Fruit fly (Drosophila melanogaster) whole organism, wandering third instar larva: ENCODE data around the gene emei.
A peak's percentile ranks its signal among the peaks of the same experiment; 100 is the strongest.

Experiments
- Abd-B ChIP-seq: fragments of >200 bp; optimal IDR thresholded peaks from 2 replicates; lab custom pipeline; 2017; ENCODE audit warnings: missing biosample characterization, missing genetic modification characterization
- CG32264 ChIP-seq: fragments of 200-800 bp; sonication (Bioruptor generic); optimal IDR thresholded peaks from 2 replicates; lab custom pipeline; 2016; ENCODE audit warnings: missing biosample characterization, missing genetic modification characterization
- CG9705 ChIP-seq: fragments of 200-800 bp; sonication (Bioruptor generic); optimal IDR thresholded peaks from 2 replicates; lab custom pipeline; 2018; ENCODE audit warnings: missing biosample characterization, mild to moderate bottlenecking, missing genetic modification characterization
- CrebA ChIP-seq: fragments of 200-800 bp; sonication (Bioruptor generic); optimal IDR thresholded peaks from 2 replicates; lab custom pipeline; 2016; ENCODE audit warnings: missing biosample characterization, mild to moderate bottlenecking, missing genetic modification characterization, borderline replicate concordance
- Dfd ChIP-seq: fragments of >200 bp; optimal IDR thresholded peaks from 2 replicates; lab custom pipeline; 2017; ENCODE audit warnings: missing biosample characterization, missing genetic modification characterization
- Dif ChIP-seq: fragments of 200-275, 200-300 bp; sonication (Bioruptor generic); optimal IDR thresholded peaks from 2 replicates; lab custom pipeline; 2018; ENCODE audit warnings: missing biosample characterization, missing genetic modification characterization; ENCODE audit not compliant: partially characterized antibody
- GATAd ChIP-seq: sonication (Bioruptor generic); optimal IDR thresholded peaks from 2 replicates; lab custom pipeline; 2016; ENCODE audit warnings: missing biosample characterization, missing genetic modification characterization
- HLH106 ChIP-seq: fragments of 200-800 bp; optimal IDR thresholded peaks from 3 replicates; lab custom pipeline; 2019; ENCODE audit warnings: missing biosample characterization, mild to moderate bottlenecking, missing genetic modification characterization, moderate library complexity
- Hnf4 ChIP-seq: fragments of 200-800 bp; sonication (Bioruptor generic); optimal IDR thresholded peaks from 2 replicates; lab custom pipeline; 2016; ENCODE audit warnings: missing biosample characterization, mild to moderate bottlenecking, missing genetic modification characterization
- Hr78 ChIP-seq: fragments of >200 bp; optimal IDR thresholded peaks from 2 replicates; lab custom pipeline; 2017; ENCODE audit warnings: missing biosample characterization, missing genetic modification characterization
- Hr83 ChIP-seq: fragments of 200-300 bp; sonication (Bioruptor generic); optimal IDR thresholded peaks from 2 replicates; lab custom pipeline; 2016; ENCODE audit warnings: missing biosample characterization, mild to moderate bottlenecking, missing genetic modification characterization, moderate library complexity; ENCODE audit not compliant: poor library complexity, severe bottlenecking
- Jra ChIP-seq: sonication (Bioruptor generic); optimal IDR thresholded peaks from 2 replicates; lab custom pipeline; 2016; ENCODE audit warnings: missing biosample characterization, missing genetic modification characterization
- Mio ChIP-seq: sonication (Bioruptor generic); optimal IDR thresholded peaks from 2 replicates; lab custom pipeline; 2016; ENCODE audit warnings: missing biosample characterization, missing genetic modification characterization
- Myc ChIP-seq: fragments of >200 bp; optimal IDR thresholded peaks from 2 replicates; lab custom pipeline; 2017
- N ChIP-seq: fragments of >200 bp; optimal IDR thresholded peaks from 2 replicates; lab custom pipeline; 2018; ENCODE audit warnings: missing biosample characterization, missing external identifiers, missing genetic modification characterization
- OdsH ChIP-seq: fragments of 200-800 bp; sonication (Bioruptor generic); optimal IDR thresholded peaks from 2 replicates; lab custom pipeline; 2016; ENCODE audit warnings: missing biosample characterization, mild to moderate bottlenecking, missing genetic modification characterization
- Rel ChIP-seq, 2 experiments: fragments of 200-800 bp; sonication (Bioruptor generic) in 1 of 2; optimal IDR thresholded peaks; 2 replicates in 1 of 2; 3 replicates in 1 of 2; lab custom pipeline; 2016 to 2019; ENCODE audit warnings: mild to moderate bottlenecking in 2 of 2, missing biosample characterization in 2 of 2, missing genetic modification characterization in 2 of 2, moderate library complexity in 1 of 2
- Sp1 ChIP-seq: fragments of 200-800 bp; sonication (Bioruptor generic); optimal IDR thresholded peaks from 3 replicates; lab custom pipeline; 2019; ENCODE audit warnings: missing biosample characterization, mild to moderate bottlenecking, missing genetic modification characterization, moderate library complexity
- Vsx2 ChIP-seq: fragments of 200-300, 225-300 bp; sonication (Bioruptor generic); optimal IDR thresholded peaks from 2 replicates; lab custom pipeline; 2018; ENCODE audit warnings: missing biosample characterization, missing genetic modification characterization; ENCODE audit not compliant: partially characterized antibody
- br ChIP-seq: fragments of 200-800 bp; sonication (Bioruptor generic); optimal IDR thresholded peaks from 2 replicates; lab custom pipeline; 2016; ENCODE audit warnings: missing biosample characterization, missing genetic modification characterization
- brk ChIP-seq: fragments of 200-800 bp; sonication (Bioruptor generic); optimal IDR thresholded peaks from 2 replicates; lab custom pipeline; 2016; ENCODE audit warnings: missing biosample characterization, mild to moderate bottlenecking, missing genetic modification characterization
- dl ChIP-seq, 2 experiments: fragments of 175-275, 200-275 bp in 1 of 2; fragments of 200-275 bp in 1 of 2; sonication (Bioruptor generic); optimal IDR thresholded peaks; lab custom pipeline; 2018; ENCODE audit warnings: mild to moderate bottlenecking in 2 of 2, missing biosample characterization in 2 of 2, missing genetic modification characterization in 2 of 2, moderate library complexity in 2 of 2; ENCODE audit not compliant: partially characterized antibody in 2 of 2, insufficient read depth in 1 of 2
- dmrt93B ChIP-seq: fragments of 200-800 bp; sonication (Bioruptor generic); optimal IDR thresholded peaks from 2 replicates; lab custom pipeline; 2018; ENCODE audit warnings: missing biosample characterization, mild to moderate bottlenecking, missing genetic modification characterization
- dsf ChIP-seq: sonication (Bioruptor generic); optimal IDR thresholded peaks from 2 replicates; lab custom pipeline; 2016; ENCODE audit warnings: missing biosample characterization, missing genetic modification characterization, borderline replicate concordance
- ey ChIP-seq: fragments of 200-800 bp; sonication (Bioruptor generic); optimal IDR thresholded peaks from 2 replicates; lab custom pipeline; 2016; ENCODE audit warnings: missing biosample characterization, missing genetic modification characterization
- foxo ChIP-seq, 2 experiments: fragments of 200-800 bp; sonication (Bioruptor generic); optimal IDR thresholded peaks; 2 replicates in 1 of 2; 3 replicates in 1 of 2; lab custom pipeline; 2016 to 2017; ENCODE audit warnings: missing biosample characterization in 2 of 2, missing genetic modification characterization in 2 of 2
- fru ChIP-seq: fragments of 200-800 bp; sonication (Bioruptor generic); optimal IDR thresholded peaks from 3 replicates; lab custom pipeline; 2016; ENCODE audit warnings: missing biosample characterization, mild to moderate bottlenecking, missing genetic modification characterization
- h ChIP-seq: fragments of 200-800 bp; sonication (Bioruptor generic); optimal IDR thresholded peaks from 3 replicates; lab custom pipeline; 2016; ENCODE audit warnings: missing biosample characterization, mild to moderate bottlenecking, missing genetic modification characterization
- jim ChIP-seq: fragments of 175-275, 200-325 bp; sonication (Bioruptor generic); optimal IDR thresholded peaks from 2 replicates; lab custom pipeline; 2016; ENCODE audit warnings: missing biosample characterization, mild to moderate bottlenecking, missing genetic modification characterization
- lola ChIP-seq: fragments of >200 bp; optimal IDR thresholded peaks from 2 replicates; lab custom pipeline; 2017; ENCODE audit warnings: missing biosample characterization, missing genetic modification characterization
- pan ChIP-seq: fragments of >200 bp; optimal IDR thresholded peaks from 2 replicates; lab custom pipeline; 2017
- psq ChIP-seq: fragments of 200-800 bp; sonication (Bioruptor generic); optimal IDR thresholded peaks from 3 replicates; lab custom pipeline; 2017; ENCODE audit warnings: missing biosample characterization, mild to moderate bottlenecking, missing genetic modification characterization, moderate library complexity
- rgr ChIP-seq: fragments of 200-800 bp; sonication (Bioruptor generic); optimal IDR thresholded peaks from 3 replicates; lab custom pipeline; 2016; ENCODE audit warnings: missing biosample characterization, mild to moderate bottlenecking, missing genetic modification characterization
- sage ChIP-seq: fragments of 200-800 bp; sonication (Bioruptor generic); optimal IDR thresholded peaks from 2 replicates; lab custom pipeline; 2016; ENCODE audit warnings: missing biosample characterization, mild to moderate bottlenecking, missing genetic modification characterization
- sv ChIP-seq: fragments of 200-800 bp; sonication (Bioruptor generic); optimal IDR thresholded peaks from 3 replicates; lab custom pipeline; 2016; ENCODE audit warnings: missing biosample characterization, missing genetic modification characterization
- tai ChIP-seq: sonication (Bioruptor generic); optimal IDR thresholded peaks from 2 replicates; lab custom pipeline; 2016; ENCODE audit warnings: missing biosample characterization, missing genetic modification characterization
- usp ChIP-seq: fragments of >200 bp; optimal IDR thresholded peaks from 2 replicates; lab custom pipeline; 2017; ENCODE audit warnings: missing biosample characterization, missing genetic modification characterization
- woc ChIP-seq: sonication (Bioruptor generic); optimal IDR thresholded peaks from 2 replicates; lab custom pipeline; 2016; ENCODE audit warnings: missing biosample characterization, mild to moderate bottlenecking, missing genetic modification characterization

emei gene

dm6 chr3L:11097982-11098663 lies 11.4 kb upstream of the emei start, which contains the start of the genes Irbp18 and APP-BP1:
Gene Irbp18 (minus strand): TSS chr3L:11098186.
Gene APP-BP1 (plus strand): TSS chr3L:11098412.
- TF ChIP-seq Mio (GFP tag; lab: Kevin White, UChicago), result peak; percentile 39
- no peak for TF ChIP-seq Dfd (GFP tag; lab: Kevin White, UChicago)
- TF ChIP-seq lola (GFP tag; lab: Kevin White, UChicago), result no peak
- TF ChIP-seq Dif (GFP tag; lab: Kevin White, UChicago), result no peak
- peak; percentile 88 for TF ChIP-seq brk
- no peak for TF ChIP-seq Vsx2 (GFP tag; lab: Kevin White, UChicago)
- TF ChIP-seq ey (GFP tag; lab: Kevin White, UChicago), result peak; percentile 95
- TF ChIP-seq GATAd (GFP tag; lab: Kevin White, UChicago), result peak; percentile 81
- TF ChIP-seq jim (GFP tag; lab: Kevin White, UChicago), result no peak
- TF ChIP-seq rgr (GFP tag; lab: Kevin White, UChicago), result peak; percentile 95
- peak; percentile 93 for TF ChIP-seq tai
- no peak for TF ChIP-seq N (GFP tag; lab: Kevin White, UChicago)
- TF ChIP-seq pan (lab: Kevin White, UChicago), result no peak
- peak; percentile 95 for TF ChIP-seq br (GFP tag; lab: Kevin White, UChicago)
- peak; percentile 79 to 96 for TF ChIP-seq foxo (GFP tag; optimal IDR thresholded peaks at IDR 0.05; lab: Kevin White, UChicago)
- peak; percentile 91 for TF ChIP-seq psq (GFP tag; lab: Kevin White, UChicago)
- no peak for TF ChIP-seq Abd-B (GFP tag; lab: Kevin White, UChicago)
- peak; percentile 89 for TF ChIP-seq woc (GFP tag; lab: Kevin White, UChicago)
- TF ChIP-seq CG9705 (GFP tag; lab: Kevin White, UChicago), result peak; percentile 85
- TF ChIP-seq sv (GFP tag; lab: Kevin White, UChicago), result peak; percentile 97
- TF ChIP-seq h (GFP tag; lab: Kevin White, UChicago), result peak; percentile 96
- peak; percentile 47 for TF ChIP-seq Myc (lab: Kevin White, UChicago)
- TF ChIP-seq Sp1 (GFP tag; lab: Kevin White, UChicago), result peak; percentile 93
- peak; percentile 80 for TF ChIP-seq dsf (GFP tag; lab: Kevin White, UChicago)
- peak; percentile 96 for TF ChIP-seq fru (GFP tag; lab: Kevin White, UChicago)
- TF ChIP-seq HLH106 (tag; lab: Kevin White, UChicago), result peak; percentile 92
- peak; percentile 92 for TF ChIP-seq Hnf4 (GFP tag; lab: Kevin White, UChicago)
- TF ChIP-seq Hr83 (GFP tag; lab: Kevin White, UChicago), result peak; percentile 82
- TF ChIP-seq sage (GFP tag; lab: Kevin White, UChicago), result peak; percentile 87
- TF ChIP-seq usp (GFP tag; lab: Kevin White, UChicago), result no peak
- peak; percentile 88 for TF ChIP-seq CG32264
- peak; percentile 93 for TF ChIP-seq Jra (GFP tag; lab: Kevin White, UChicago)
- peak; percentile 70 for TF ChIP-seq Rel (GFP tag; optimal IDR thresholded peaks at IDR 0.05; lab: Kevin White, UChicago)
- TF ChIP-seq Rel (tag; optimal IDR thresholded peaks at IDR 0.05; lab: Kevin White, UChicago), result peak; percentile 71
- peak; percentile 94 for TF ChIP-seq OdsH
- TF ChIP-seq dl (GFP tag; optimal IDR thresholded peaks at IDR 0.05; lab: Kevin White, UChicago; ENCODE audit: insufficient read depth in 1 of 2, partially characterized antibody in 2 of 2), result no peak
- peak; percentile 86 for TF ChIP-seq dmrt93B (GFP tag; lab: Kevin White, UChicago)
- no peak for TF ChIP-seq CrebA (GFP tag; lab: Kevin White, UChicago)
- TF ChIP-seq Hr78 (GFP tag; lab: Kevin White, UChicago), result no peak

- TF ChIP-seq Myc (lab: Kevin White, UChicago), result no peak
Observed at dm6 chr3L:11101598-11101997, 7.9 kb upstream of the emei start, which contains the start of gene Elo68beta. Gene Elo68beta (minus strand): TSS chr3L:11101698.
